Fruit fly (Drosophila melanogaster) S2 (cell line): ENCODE results near the gene Vinc.

Experiments
- CG8478 ChIP-seq: fragments of >200 bp; optimal IDR thresholded peaks from 2 replicates; lab custom pipeline; 2018
- CTCF ChIP-seq, 2 experiments: fragments of >200 bp; optimal IDR thresholded peaks; 2 replicates each; lab custom pipeline; 2018

DNA sequence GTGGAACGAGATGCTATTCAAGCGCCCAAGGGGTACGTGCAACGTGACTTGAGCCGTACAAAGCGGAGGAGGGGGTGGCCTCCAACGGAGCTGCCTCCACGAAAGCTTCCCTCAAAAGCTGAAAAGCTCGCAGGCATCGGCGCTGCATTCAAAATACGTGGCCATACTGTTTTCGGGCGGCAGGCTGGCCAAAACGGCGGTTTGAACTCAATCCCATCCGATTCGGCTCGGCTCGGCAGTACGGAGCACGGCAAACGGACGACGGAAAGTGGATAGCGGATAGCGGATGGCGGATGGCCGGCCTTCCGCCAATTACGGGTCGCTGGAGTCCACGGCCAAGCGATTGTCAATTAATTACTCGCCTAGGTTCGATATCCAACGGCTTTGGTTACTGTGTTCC, 33.5 kb downstream of the Vinc start, which contains the start of gene Mct1:
- no peak for TF ChIP-seq CTCF (optimal IDR thresholded peaks at IDR 0.05; lab: Kevin White, UChicago)
- no peak for TF ChIP-seq CG8478 (lab: Kevin White, UChicago)
